Worm (Caenorhabditis elegans) whole organism, L3 larva: ENCODE measurements around the gene metl-13.

Experiments used
- ceh-9 ChIP-seq: sonication (generic microtip); optimal IDR thresholded peaks from 2 replicates; lab custom pipeline; 2018; ENCODE audit warnings: missing biosample characterization, missing genetic modification characterization
- egl-27 ChIP-seq: sonication (generic microtip); optimal IDR thresholded peaks from 4 replicates; lab custom pipeline; 2017; ENCODE audit warnings: missing biosample characterization, missing genetic modification reagents, missing genetic modification characterization
- elt-1 ChIP-seq: fragments of 150-350 bp; optimal IDR thresholded peaks from 2 replicates; lab custom pipeline; 2014; ENCODE audit warnings: missing biosample characterization, missing genetic modification characterization
- elt-3 ChIP-seq, 3 experiments: fragments of 150-350 bp in 1 of 3; sonication (generic microtip) in 2 of 3; optimal IDR thresholded peaks; 2 replicates in 2 of 3; 4 replicates in 1 of 3; lab custom pipeline; 2014 to 2017; ENCODE audit warnings: missing biosample characterization in 3 of 3, missing genetic modification characterization in 3 of 3
- nfya-1 ChIP-seq: sonication (generic microtip); optimal IDR thresholded peaks from 2 replicates; lab custom pipeline; 2017; ENCODE audit warnings: missing genetic modification characterization, mild to moderate bottlenecking, missing compliant biosample characterization, antibody characterized with exemption, moderate library complexity; ENCODE audit not compliant: insufficient read depth
- nhr-237 ChIP-seq: fragments of 150-350 bp; optimal IDR thresholded peaks from 2 replicates; lab custom pipeline; 2014; ENCODE audit warnings: missing biosample characterization, missing genetic modification characterization
- nhr-77 ChIP-seq: fragments of 150-350 bp; optimal IDR thresholded peaks from 2 replicates; lab custom pipeline; 2014; ENCODE audit warnings: missing biosample characterization, missing genetic modification characterization

DNA sequence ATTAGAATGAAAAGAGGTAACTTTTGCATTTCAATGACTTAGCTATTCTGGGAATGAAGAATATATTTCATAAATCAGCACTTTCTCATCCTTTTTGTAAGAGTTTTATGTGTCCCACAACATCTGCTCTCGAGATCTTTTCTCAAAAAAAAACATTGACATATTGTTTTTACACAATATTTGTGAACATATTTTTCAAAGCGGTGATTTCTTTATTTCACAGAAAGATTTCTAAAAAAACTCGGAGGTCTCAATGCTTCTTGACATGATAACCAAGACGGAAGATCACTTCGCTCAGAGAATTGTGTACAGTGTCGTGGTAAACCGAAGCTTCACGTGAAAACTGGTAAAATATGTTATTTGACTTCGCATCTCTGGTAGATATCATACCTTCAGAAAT lies 39.0 kb upstream of the metl-13 start, which contains the start of gene F38A5.22:
- no peak for TF ChIP-seq elt-3 (tag; optimal IDR thresholded peaks at IDR 0.05; lab: Kevin White, UChicago)
- no peak for TF ChIP-seq nhr-77 (tag; lab: Kevin White, UChicago)
- TF ChIP-seq nfya-1 = no peak
- no peak for TF ChIP-seq ceh-9
- no peak for TF ChIP-seq elt-1 (tag; lab: Kevin White, UChicago)
- no peak for TF ChIP-seq egl-27 (tag; lab: Kevin White, UChicago)
- no peak for TF ChIP-seq nhr-237 (tag; lab: Kevin White, UChicago)
